Fruit fly (Drosophila melanogaster): ENCODE data around the gene Tomosyn.

Gene Tomosyn

DNA sequence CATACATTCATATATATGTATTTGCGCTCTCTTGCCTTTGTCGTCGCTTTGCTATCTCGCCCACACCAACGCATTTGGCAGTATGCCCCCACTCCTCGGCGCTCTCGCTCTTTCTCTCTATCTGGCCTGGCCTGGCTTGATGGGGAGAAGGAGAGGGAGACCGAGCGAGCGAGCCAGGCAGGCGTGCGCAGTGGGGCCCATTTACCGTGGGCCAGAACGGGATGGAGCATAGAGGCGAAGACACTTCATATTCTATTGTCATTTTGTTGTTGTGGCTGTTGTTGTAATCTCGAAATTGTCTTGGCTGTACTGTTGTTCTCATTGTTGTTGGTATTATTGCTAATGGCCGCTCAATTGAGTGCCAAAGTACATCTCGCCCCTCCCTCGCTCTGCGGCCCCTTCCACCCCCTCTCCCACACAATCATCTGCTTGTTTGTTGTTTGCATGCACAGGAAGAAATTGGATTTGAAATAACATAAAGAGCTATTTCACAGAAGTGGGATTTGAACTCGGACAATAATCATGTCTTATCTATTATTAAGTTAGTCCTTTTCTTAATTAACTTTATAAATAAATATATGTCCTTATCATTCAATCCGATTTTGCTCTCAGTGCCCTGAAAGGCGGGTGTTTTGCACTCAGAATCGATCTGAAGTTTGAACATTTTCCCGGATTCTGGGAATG lies 33.8 kb downstream of the Tomosyn start:
- TF ChIP-seq h (optimal IDR thresholded peaks at IDR 0.05) (peak; percentile 64), insv (optimal IDR thresholded peaks at IDR 0.05) (peak; percentile 81), ttk (optimal IDR thresholded peaks at IDR 0.05) (no peak)

- TF ChIP-seq Sin3A (optimal IDR thresholded peaks at IDR 0.05) (no peak), Myc (optimal IDR thresholded peaks at IDR 0.05) (no peak), h (optimal IDR thresholded peaks at IDR 0.05) (no peak), insv (optimal IDR thresholded peaks at IDR 0.05) (no peak), ttk (optimal IDR thresholded peaks at IDR 0.05) (no peak), psq (optimal IDR thresholded peaks at IDR 0.05) (no peak)
Measured at dm6 chrX:12665796-12666338, 34.5 kb downstream of the Tomosyn start.

DNA sequence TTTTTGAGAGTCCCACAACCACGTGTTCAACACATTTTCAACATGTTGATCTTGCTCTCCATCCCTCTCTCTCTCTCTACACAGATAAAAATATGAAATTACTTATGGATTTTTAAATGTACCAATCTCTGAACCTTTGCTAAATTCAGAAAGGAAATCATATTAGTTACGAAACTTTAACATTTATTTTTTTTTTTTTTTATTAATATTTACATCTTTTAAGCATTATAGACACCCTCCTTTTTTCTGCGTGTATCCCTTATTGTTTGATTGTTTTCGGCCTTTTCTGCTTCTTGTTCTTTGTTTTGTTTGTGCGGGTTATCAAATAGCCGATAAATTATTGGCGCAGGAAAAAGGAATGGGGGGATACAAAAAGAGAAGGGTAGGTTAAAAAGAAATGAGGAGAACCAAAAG lies 35.1 kb downstream of the Tomosyn start:
- TF ChIP-seq h (optimal IDR thresholded peaks at IDR 0.05) (no peak), psq (optimal IDR thresholded peaks at IDR 0.05) (no peak), ttk (optimal IDR thresholded peaks at IDR 0.05) (no peak)

- TF ChIP-seq Myc (optimal IDR thresholded peaks at IDR 0.05): no peak
- TF ChIP-seq h (optimal IDR thresholded peaks at IDR 0.05): no peak
- no peak for TF ChIP-seq insv (optimal IDR thresholded peaks at IDR 0.05)
- no peak for TF ChIP-seq Sin3A (optimal IDR thresholded peaks at IDR 0.05)
- TF ChIP-seq ttk (optimal IDR thresholded peaks at IDR 0.05): no peak
- no peak for TF ChIP-seq psq (optimal IDR thresholded peaks at IDR 0.05)
Measured at dm6 chrX:12667008-12667407, 35.6 kb downstream of the Tomosyn start.

DNA sequence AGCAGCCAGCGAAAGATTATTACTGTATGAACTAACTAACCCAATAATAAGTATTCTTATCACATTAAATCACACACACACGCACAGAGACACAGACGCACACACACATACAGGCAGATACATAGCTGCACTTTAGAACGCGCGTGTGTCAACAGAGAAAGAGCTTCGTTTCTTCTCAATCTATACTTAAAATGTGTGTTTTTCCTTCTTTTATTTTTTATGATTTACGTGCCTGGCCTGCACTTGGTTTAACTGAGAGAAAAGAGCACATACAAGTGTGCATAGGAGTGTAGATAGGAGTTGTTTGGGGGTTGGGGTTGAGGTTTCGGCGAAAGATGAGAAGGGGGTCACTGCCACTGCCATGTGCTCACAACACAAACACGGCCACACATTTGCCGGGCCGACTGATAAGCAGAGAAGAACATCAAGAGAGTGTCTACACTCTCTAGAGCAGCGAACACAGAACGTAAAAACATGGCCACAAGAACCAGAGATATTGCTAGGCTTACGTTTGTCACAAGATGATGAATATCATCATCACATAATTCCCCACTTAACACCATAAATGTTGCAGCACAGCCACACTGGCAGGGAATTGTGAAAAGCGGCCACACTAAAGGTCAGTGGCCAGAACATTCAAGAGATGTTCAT lies 36.3 kb downstream of the Tomosyn start:
- TF ChIP-seq insv (optimal IDR thresholded peaks at IDR 0.05): no peak
- no peak for TF ChIP-seq psq (optimal IDR thresholded peaks at IDR 0.05)
- TF ChIP-seq Myc (optimal IDR thresholded peaks at IDR 0.05): no peak
- no peak for TF ChIP-seq ttk (optimal IDR thresholded peaks at IDR 0.05)
- TF ChIP-seq h (optimal IDR thresholded peaks at IDR 0.05): no peak
- TF ChIP-seq Sin3A (optimal IDR thresholded peaks at IDR 0.05): no peak

DNA sequence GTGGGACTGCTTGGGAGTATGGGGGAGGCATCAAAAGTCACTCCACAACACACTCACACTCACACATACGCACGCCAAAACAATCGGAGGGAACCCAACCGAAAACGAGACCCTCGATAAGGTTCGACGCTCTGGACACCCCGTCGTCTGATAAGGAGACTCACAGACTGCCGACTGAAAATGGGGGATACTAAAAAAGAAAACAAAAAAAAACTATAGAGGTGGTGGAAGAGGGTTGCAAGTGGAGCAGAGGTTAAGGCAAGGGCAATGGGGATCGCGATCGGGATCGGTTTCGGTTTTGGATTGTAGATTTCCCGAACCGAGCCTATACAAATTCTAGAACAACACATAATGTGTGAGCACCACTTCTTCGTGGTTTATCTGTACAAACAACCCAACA lies 37.3 kb downstream of the Tomosyn start:
- TF ChIP-seq insv (optimal IDR thresholded peaks at IDR 0.05): no peak
- TF ChIP-seq h (optimal IDR thresholded peaks at IDR 0.05): no peak
- TF ChIP-seq ttk (optimal IDR thresholded peaks at IDR 0.05): no peak
- TF ChIP-seq psq (optimal IDR thresholded peaks at IDR 0.05): no peak
- TF ChIP-seq Sin3A (optimal IDR thresholded peaks at IDR 0.05): no peak
- TF ChIP-seq Myc (optimal IDR thresholded peaks at IDR 0.05): no peak

dm6 chrX:12669659-12670488 lies 38.5 kb downstream of the Tomosyn start:
- no peak for TF ChIP-seq insv (optimal IDR thresholded peaks at IDR 0.05)
- no peak for TF ChIP-seq Myc (optimal IDR thresholded peaks at IDR 0.05)
- TF ChIP-seq ttk (optimal IDR thresholded peaks at IDR 0.05): no peak
- no peak for TF ChIP-seq Sin3A (optimal IDR thresholded peaks at IDR 0.05)
- no peak for TF ChIP-seq psq (optimal IDR thresholded peaks at IDR 0.05)
- TF ChIP-seq h (optimal IDR thresholded peaks at IDR 0.05): no peak

DNA sequence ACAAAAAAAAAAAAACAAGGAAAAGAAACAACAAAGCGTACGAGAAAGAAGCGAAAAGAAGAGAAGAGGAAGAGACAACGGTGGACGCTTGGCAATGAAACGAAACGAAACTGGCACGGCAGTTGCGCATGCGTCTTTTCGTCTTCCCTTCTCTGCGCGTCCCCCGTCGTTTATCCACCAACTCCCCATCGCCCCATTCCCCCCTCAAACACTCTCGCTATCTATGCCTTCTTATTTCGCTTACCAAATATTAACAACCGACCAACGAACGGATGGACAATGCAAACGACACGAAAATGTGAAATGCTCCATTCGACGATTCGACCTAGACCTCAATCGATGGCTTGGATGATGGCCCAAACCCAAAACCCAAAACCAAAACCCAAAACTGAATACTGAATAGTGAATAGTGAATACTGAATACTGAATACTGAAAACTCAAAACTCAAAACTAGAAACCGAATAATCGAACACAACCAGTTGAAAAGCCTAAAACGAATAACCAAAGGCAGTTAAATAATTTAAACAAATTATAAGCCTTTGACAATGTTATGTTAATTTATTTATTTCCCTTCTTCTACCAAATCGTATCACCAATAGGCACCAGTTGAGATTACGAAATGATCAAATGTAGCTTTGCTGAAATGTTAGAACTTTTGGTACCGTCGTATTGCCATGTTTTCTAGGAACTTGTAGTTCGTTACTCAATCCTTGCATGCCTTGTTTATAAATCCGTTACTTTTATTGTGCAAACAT lies 39.3 kb downstream of the Tomosyn start:
- TF ChIP-seq Myc (optimal IDR thresholded peaks at IDR 0.05) (no peak), h (optimal IDR thresholded peaks at IDR 0.05) (no peak)

- TF ChIP-seq psq (optimal IDR thresholded peaks at IDR 0.05): no peak
Measured at dm6 chrX:12672317-12673172, 41.1 kb downstream of the Tomosyn start.

dm6 chrX:12673833-12674541 lies 42.6 kb downstream of the Tomosyn start:
- TF ChIP-seq Myc (optimal IDR thresholded peaks at IDR 0.05): no peak
- TF ChIP-seq insv (optimal IDR thresholded peaks at IDR 0.05): no peak
- no peak for TF ChIP-seq psq (optimal IDR thresholded peaks at IDR 0.05)
- TF ChIP-seq h (optimal IDR thresholded peaks at IDR 0.05): no peak
- TF ChIP-seq Sin3A (optimal IDR thresholded peaks at IDR 0.05): no peak
- no peak for TF ChIP-seq ttk (optimal IDR thresholded peaks at IDR 0.05)

DNA sequence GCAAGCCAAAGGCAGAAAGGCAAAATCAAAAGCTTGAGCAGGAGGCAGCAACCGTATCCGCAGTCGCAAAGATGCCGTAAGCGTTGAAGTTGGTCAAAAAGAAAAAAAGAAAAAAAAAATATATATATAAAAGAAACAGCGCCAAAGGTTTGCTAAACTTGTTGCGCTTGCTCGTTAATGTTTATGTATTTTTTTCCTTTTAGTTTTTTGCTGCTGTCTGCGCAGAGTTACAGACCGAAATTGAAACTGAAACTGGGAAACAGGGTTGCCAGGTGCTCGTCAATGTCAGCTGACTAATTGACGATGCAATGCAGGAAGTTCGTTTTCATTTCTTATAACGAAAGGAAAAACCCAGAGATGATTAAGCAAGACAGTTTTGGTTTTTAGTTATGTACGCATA lies 43.9 kb downstream of the Tomosyn start:
- TF ChIP-seq psq (optimal IDR thresholded peaks at IDR 0.05): no peak
- no peak for TF ChIP-seq ttk (optimal IDR thresholded peaks at IDR 0.05)
- TF ChIP-seq Myc (optimal IDR thresholded peaks at IDR 0.05): no peak
- TF ChIP-seq Sin3A (optimal IDR thresholded peaks at IDR 0.05): no peak
- no peak for TF ChIP-seq insv (optimal IDR thresholded peaks at IDR 0.05)
- TF ChIP-seq h (optimal IDR thresholded peaks at IDR 0.05): no peak

Data from Kc167 (cell line).